Fruit fly (Drosophila melanogaster) whole organism, embryonic: ENCODE results near the gene CG1622.

Experiments used
- B-H1 ChIP-seq: fragments of 200-800 bp; sonication (Bioruptor generic); IDR thresholded peaks from 3 replicates; pipeline ENCODE4 v1.3.6; 2022; ENCODE audit warnings: missing biosample characterization, missing genetic modification characterization
- Bgb ChIP-seq: fragments of 200-800 bp; sonication (Bioruptor generic); IDR thresholded peaks from 2 replicates; pipeline ENCODE4 v1.3.6; 2022; ENCODE audit warnings: missing biosample characterization, missing genetic modification characterization; ENCODE audit not compliant: partially characterized antibody
- BtbVII ChIP-seq: fragments of 200-800 bp; sonication (Bioruptor generic); optimal IDR thresholded peaks from 3 replicates; lab custom pipeline; 2017; ENCODE audit warnings: missing biosample characterization, mild to moderate bottlenecking, missing genetic modification characterization
- Bteb2 ChIP-seq: fragments of 200-800 bp; sonication (Bioruptor generic); optimal IDR thresholded peaks from 2 replicates; lab custom pipeline; 2016; ENCODE audit warnings: missing biosample characterization, missing genetic modification characterization
- C15 ChIP-seq: fragments of 200-800 bp; sonication (Bioruptor generic); IDR thresholded peaks from 3 replicates; pipeline ENCODE4 v1.3.6; 2022; ENCODE audit warnings: missing biosample characterization, missing genetic modification characterization
- CG10979 ChIP-seq: fragments of 200-800 bp; sonication (Bioruptor generic); optimal IDR thresholded peaks from 2 replicates; lab custom pipeline; 2018; ENCODE audit warnings: missing biosample characterization, mild to moderate bottlenecking, missing genetic modification characterization, moderate library complexity
- CG12071 ChIP-seq: fragments of 200-800 bp; sonication (Bioruptor generic); optimal IDR thresholded peaks from 3 replicates; lab custom pipeline; 2018; ENCODE audit warnings: missing biosample characterization, mild to moderate bottlenecking, missing genetic modification characterization
- CG13123 ChIP-seq: fragments of 200-800 bp; sonication (Bioruptor generic); optimal IDR thresholded peaks from 2 replicates; lab custom pipeline; 2016; ENCODE audit warnings: missing biosample characterization, missing genetic modification characterization
- CG14860 ChIP-seq: fragments of 200-800 bp; sonication (Bioruptor generic); IDR thresholded peaks from 3 replicates; pipeline ENCODE4 v1.3.6; 2022; ENCODE audit warnings: missing biosample characterization, missing genetic modification characterization; ENCODE audit not compliant: partially characterized antibody
- CG15479 ChIP-seq: fragments of 200-800 bp; sonication (Bioruptor generic); optimal IDR thresholded peaks from 3 replicates; lab custom pipeline; 2019; ENCODE audit warnings: missing biosample characterization, mild to moderate bottlenecking, missing genetic modification characterization, moderate library complexity
- CG1602 ChIP-seq: fragments of 200-800 bp; sonication (Bioruptor generic); optimal IDR thresholded peaks from 3 replicates; lab custom pipeline; 2016; ENCODE audit warnings: missing biosample characterization, missing genetic modification characterization
- CG2116 ChIP-seq: fragments of 200-800 bp; sonication (Bioruptor generic); optimal IDR thresholded peaks from 3 replicates; lab custom pipeline; 2018; ENCODE audit warnings: missing biosample characterization, mild to moderate bottlenecking, missing genetic modification characterization
- CG2712 ChIP-seq: fragments of 200-800 bp; optimal IDR thresholded peaks from 3 replicates; lab custom pipeline; 2019; ENCODE audit warnings: missing biosample characterization, mild to moderate bottlenecking, missing genetic modification characterization, moderate library complexity
- CG34224 ChIP-seq: fragments of 200-800 bp; sonication (Bioruptor generic); IDR thresholded peaks from 3 replicates; pipeline ENCODE4 v1.3.6; 2022; ENCODE audit warnings: missing biosample characterization, missing genetic modification characterization; ENCODE audit not compliant: partially characterized antibody
- CG4617 ChIP-seq: fragments of 200-800 bp; sonication (Bioruptor generic); optimal IDR thresholded peaks from 3 replicates; lab custom pipeline; 2016; ENCODE audit warnings: missing biosample characterization, missing genetic modification characterization, borderline replicate concordance
- CG5953 ChIP-seq: fragments of 200-800 bp; sonication (Bioruptor generic); IDR thresholded peaks from 2 replicates; pipeline ENCODE4 v1.3.6; 2022; ENCODE audit warnings: missing biosample characterization, missing genetic modification characterization
- CG7357 ChIP-seq: fragments of 200-800 bp; sonication (Bioruptor generic); IDR thresholded peaks from 3 replicates; pipeline ENCODE4 v1.3.6; 2022; ENCODE audit warnings: missing biosample characterization, missing genetic modification characterization
- CG7745 ChIP-seq: fragments of 200-800 bp; sonication (Bioruptor generic); optimal IDR thresholded peaks from 2 replicates; lab custom pipeline; 2018; ENCODE audit warnings: missing biosample characterization, mild to moderate bottlenecking, missing genetic modification characterization, moderate library complexity
- CG8944 ChIP-seq: fragments of 200-800 bp; sonication (Bioruptor generic); optimal IDR thresholded peaks from 3 replicates; lab custom pipeline; 2016; ENCODE audit warnings: missing biosample characterization, missing genetic modification characterization
- CG9727 ChIP-seq: fragments of 200-800 bp; sonication (Bioruptor generic); optimal IDR thresholded peaks from 3 replicates; lab custom pipeline; 2017; ENCODE audit warnings: missing biosample characterization, mild to moderate bottlenecking, missing genetic modification characterization
- CHES-1-like ChIP-seq: fragments of 200-800 bp; sonication (Bioruptor generic); optimal IDR thresholded peaks from 2 replicates; lab custom pipeline; 2016; ENCODE audit warnings: missing biosample characterization, missing genetic modification characterization
- Camta ChIP-seq: fragments of 200-800 bp; sonication (Bioruptor generic); optimal IDR thresholded peaks from 2 replicates; lab custom pipeline; 2016; ENCODE audit warnings: missing biosample characterization, missing genetic modification characterization
- Dll ChIP-seq: fragments of 200-800 bp; sonication (Bioruptor generic); IDR thresholded peaks from 4 replicates; pipeline ENCODE4 v1.3.6; 2022; ENCODE audit warnings: missing biosample characterization, missing genetic modification characterization; ENCODE audit not compliant: partially characterized antibody
- H2.0 ChIP-seq: fragments of 200-800 bp; sonication (Bioruptor generic); IDR thresholded peaks from 2 replicates; pipeline ENCODE4 v1.3.6; 2022; ENCODE audit warnings: missing biosample characterization, missing genetic modification characterization
- Hmr ChIP-seq: fragments of 200-800 bp; sonication (Bioruptor generic); optimal IDR thresholded peaks from 3 replicates; lab custom pipeline; 2017; ENCODE audit warnings: mild to moderate bottlenecking, missing biosample characterization, missing genetic modification reagents, missing genetic modification characterization
- Lpt ChIP-seq: fragments of >200 bp; optimal IDR thresholded peaks from 2 replicates; lab custom pipeline; 2018; ENCODE audit warnings: missing biosample characterization, missing genetic modification characterization
- MBD-R2 ChIP-seq: fragments of 200-800 bp; sonication (Bioruptor generic); IDR thresholded peaks from 2 replicates; pipeline ENCODE4 v1.3.6; 2022; ENCODE audit warnings: missing biosample characterization, missing genetic modification characterization
- Max ChIP-seq: fragments of 200-800 bp; sonication (Bioruptor generic); optimal IDR thresholded peaks from 2 replicates; lab custom pipeline; 2016; ENCODE audit warnings: missing biosample characterization, mild to moderate bottlenecking, missing genetic modification characterization
- Nf-YC ChIP-seq: fragments of 200-800 bp; optimal IDR thresholded peaks from 3 replicates; lab custom pipeline; 2019; ENCODE audit warnings: missing biosample characterization, mild to moderate bottlenecking, missing genetic modification characterization, moderate library complexity
- Oaz ChIP-seq: fragments of 200-800 bp; sonication (Bioruptor generic); IDR thresholded peaks from 2 replicates; pipeline ENCODE4 v1.3.6; 2022; ENCODE audit warnings: missing biosample characterization, missing genetic modification characterization
- ara ChIP-seq: fragments of 200-800 bp; sonication (Bioruptor generic); IDR thresholded peaks from 2 replicates; pipeline ENCODE4 v1.3.6; 2022; ENCODE audit warnings: missing biosample characterization, missing genetic modification characterization
- ato ChIP-seq: fragments of 200-800 bp; sonication (Bioruptor generic); IDR thresholded peaks from 2 replicates; pipeline ENCODE4 v1.3.6; 2022; ENCODE audit warnings: missing biosample characterization, missing genetic modification characterization; ENCODE audit not compliant: partially characterized antibody
- bcd ChIP-seq: fragments of 200-800 bp; sonication (Bioruptor generic); optimal IDR thresholded peaks from 2 replicates; lab custom pipeline; 2017; ENCODE audit warnings: missing biosample characterization, mild to moderate bottlenecking, missing genetic modification characterization
- bsh ChIP-seq, 2 experiments: fragments of 200-800 bp; sonication (Bioruptor generic); optimal IDR thresholded peaks; 2 replicates each; lab custom pipeline; 2017 to 2018; ENCODE audit warnings: mild to moderate bottlenecking in 2 of 2, missing biosample characterization in 2 of 2, missing genetic modification characterization in 2 of 2, moderate library complexity in 1 of 2
- da ChIP-seq: fragments of 200-800 bp; sonication (Bioruptor generic); optimal IDR thresholded peaks from 2 replicates; lab custom pipeline; 2016; ENCODE audit warnings: missing biosample characterization, missing genetic modification characterization
- dimm ChIP-seq: fragments of 200-800 bp; sonication (Bioruptor generic); IDR thresholded peaks from 2 replicates; pipeline ENCODE4 v1.3.6; 2022; ENCODE audit warnings: missing biosample characterization, missing genetic modification characterization
- ems ChIP-seq: fragments of 200-800 bp; sonication (Bioruptor generic); optimal IDR thresholded peaks from 3 replicates; lab custom pipeline; 2016; ENCODE audit warnings: missing biosample characterization, missing genetic modification characterization
- fd102C ChIP-seq: fragments of 200-800 bp; sonication (Bioruptor generic); optimal IDR thresholded peaks from 2 replicates; lab custom pipeline; 2018; ENCODE audit warnings: missing biosample characterization, mild to moderate bottlenecking, missing genetic modification characterization, moderate library complexity
- gro ChIP-seq: fragments of 200-800 bp; sonication (Bioruptor generic); optimal IDR thresholded peaks from 2 replicates; lab custom pipeline; 2016; ENCODE audit warnings: missing biosample characterization, missing genetic modification characterization
- lbe ChIP-seq: fragments of 200-800 bp; sonication (Bioruptor generic); optimal IDR thresholded peaks from 2 replicates; lab custom pipeline; 2016; ENCODE audit warnings: missing biosample characterization, mild to moderate bottlenecking, missing genetic modification characterization
- lola ChIP-seq, 3 experiments: fragments of >200 bp in 2 of 3; fragments of 200-800 bp in 1 of 3; sonication (Bioruptor generic) in 1 of 3; optimal IDR thresholded peaks; 2 replicates each; lab custom pipeline; 2017 to 2019; ENCODE audit warnings: missing biosample characterization in 3 of 3, missing genetic modification characterization in 3 of 3, mild to moderate bottlenecking in 1 of 3, moderate library complexity in 1 of 3
- luna ChIP-seq: fragments of 200-800 bp; sonication (Bioruptor generic); optimal IDR thresholded peaks from 2 replicates; lab custom pipeline; 2016; ENCODE audit warnings: missing biosample characterization, missing genetic modification characterization
- nerfin-1 ChIP-seq: fragments of 200-800 bp; sonication (Bioruptor generic); optimal IDR thresholded peaks from 3 replicates; lab custom pipeline; 2019; ENCODE audit warnings: missing biosample characterization, mild to moderate bottlenecking, missing genetic modification characterization, moderate library complexity
- oc ChIP-seq: fragments of 200-800 bp; sonication (Bioruptor generic); optimal IDR thresholded peaks from 2 replicates; lab custom pipeline; 2018; ENCODE audit warnings: missing biosample characterization, mild to moderate bottlenecking, missing genetic modification characterization, moderate library complexity
- pan ChIP-seq, 4 experiments: fragments of >200 bp in 3 of 4; fragments of 200-800 bp in 1 of 4; sonication (Bioruptor generic) in 1 of 4; optimal IDR thresholded peaks in 3 of 4; IDR thresholded peaks in 1 of 4; 2 replicates each; pipeline versions ENCODE4 v1.3.6 to Lab custom; 2017 to 2022; ENCODE audit warnings: missing biosample characterization in 2 of 4, missing genetic modification characterization in 2 of 4, mixed read lengths in 1 of 4
- phol ChIP-seq: fragments of 200-800 bp; sonication (Bioruptor generic); optimal IDR thresholded peaks from 3 replicates; lab custom pipeline; 2018; ENCODE audit warnings: missing biosample characterization, mild to moderate bottlenecking, missing genetic modification characterization, moderate library complexity
- sens ChIP-seq: fragments of 200-800 bp; sonication (Bioruptor generic); peaks from one replicate; lab custom pipeline; 2016; ENCODE audit warnings: missing biosample characterization, missing genetic modification characterization
- sima ChIP-seq: fragments of 200-800 bp; sonication (Bioruptor generic); optimal IDR thresholded peaks from 2 replicates; lab custom pipeline; 2016; ENCODE audit warnings: missing biosample characterization, missing genetic modification characterization
- slp2 ChIP-seq: fragments of 200-800 bp; sonication (Bioruptor generic); optimal IDR thresholded peaks from 2 replicates; lab custom pipeline; 2016; ENCODE audit warnings: missing biosample characterization, missing genetic modification characterization
- tap ChIP-seq: fragments of 200-800 bp; optimal IDR thresholded peaks from 3 replicates; lab custom pipeline; 2019; ENCODE audit warnings: missing biosample characterization, mild to moderate bottlenecking, missing genetic modification characterization, moderate library complexity

The CG1622 gene

DNA sequence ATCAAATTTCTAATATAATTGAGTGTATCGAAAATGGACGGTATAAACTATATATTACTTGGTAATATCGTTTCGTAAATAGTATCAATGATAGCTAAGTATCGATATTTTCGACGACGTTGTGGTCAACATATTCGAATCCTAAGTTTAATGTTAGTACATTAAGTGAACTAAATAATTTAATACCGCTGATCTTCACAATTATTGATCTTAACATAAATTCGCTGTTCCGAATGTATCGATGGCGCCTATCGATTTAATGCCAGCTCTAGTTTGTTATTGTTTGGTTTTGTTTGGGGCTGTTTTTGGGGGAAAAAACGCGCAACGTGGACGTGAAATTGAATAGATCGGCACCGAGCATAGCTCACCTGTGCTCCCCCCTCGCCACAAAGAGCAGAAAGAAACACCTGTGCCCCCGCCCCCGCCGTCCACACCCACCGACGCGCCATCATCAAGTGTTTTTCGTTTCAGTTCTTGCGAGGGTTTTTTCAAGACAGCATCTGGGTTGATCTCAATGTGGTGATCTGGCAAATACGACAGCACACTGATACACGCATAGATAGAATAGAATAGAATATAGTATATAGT, 11.0 kb upstream of the CG1622 start (continued):
- TF ChIP-seq slp2 (no peak), dimm (no peak), BtbVII (GFP tag; lab: Kevin White, UChicago) (no peak), Bgb (GFP tag; lab: Robert Waterston, UW) (no peak), MBD-R2 (GFP tag; lab: Robert Waterston, UW) (peak; percentile 26; the same call in 1 of the 2 replicates), nerfin-1 (tag; lab: Kevin White, UChicago) (no peak), CG7745 (tag; lab: Kevin White, UChicago) (no peak), CG15479 (no peak), phol (tag; lab: Kevin White, UChicago) (peak; percentile 3), Nf-YC (tag; lab: Kevin White, UChicago) (peak; percentile 4), C15 (no peak), oc (no peak), ato (GFP tag; lab: Robert Waterston, UW) (no peak), CHES-1-like (GFP tag; lab: Kevin White, UChicago) (no peak), Camta (GFP tag; lab: Kevin White, UChicago) (no peak), Dll (GFP tag; lab: Robert Waterston, UW) (peak; percentile 81), CG2712 (tag; lab: Kevin White, UChicago) (no peak), CG1602 (no peak), gro (GFP tag; lab: Kevin White, UChicago) (no peak), CG34224 (GFP tag; lab: Robert Waterston, UW) (peak; percentile 75; the same call in 2 of the 3 replicates), CG13123 (GFP tag; lab: Kevin White, UChicago) (no peak), CG4617 (GFP tag; lab: Kevin White, UChicago) (no peak), CG7357 (GFP tag; lab: Robert Waterston, UW) (no peak), pan (optimal IDR thresholded peaks at IDR 0.05; lab: Kevin White, UChicago) (no peak), pan (GFP tag; optimal IDR thresholded peaks at IDR 0.05 in 1 of 2, IDR thresholded peaks at IDR 0.05 in 1 of 2) (no peak), Lpt (GFP tag; lab: Kevin White, UChicago) (no peak), da (no peak), sens (GFP tag; lab: Kevin White, UChicago) (no peak), sima (GFP tag; lab: Kevin White, UChicago) (no peak), bcd (no peak), CG12071 (GFP tag; lab: Kevin White, UChicago) (no peak), ara (GFP tag; lab: Robert Waterston, UW) (no peak), Max (GFP tag; lab: Kevin White, UChicago) (no peak), CG14860 (GFP tag; lab: Robert Waterston, UW) (peak; percentile 42; the same call in 1 of the 3 replicates), bsh (GFP tag; optimal IDR thresholded peaks at IDR 0.05; lab: Kevin White, UChicago) (no peak), CG9727 (GFP tag; lab: Kevin White, UChicago) (peak; percentile 15), fd102C (GFP tag; lab: Kevin White, UChicago) (no peak), B-H1 (no peak), Hmr (GFP tag; lab: Kevin White, UChicago) (no peak), CG10979 (tag; lab: Kevin White, UChicago) (no peak), tap (tag; lab: Kevin White, UChicago) (no peak), CG5953 (GFP tag; lab: Robert Waterston, UW) (no peak), ems (GFP tag; lab: Kevin White, UChicago) (no peak), luna (GFP tag; lab: Kevin White, UChicago) (no peak), H2.0 (GFP tag; lab: Robert Waterston, UW) (no peak), CG2116 (GFP tag; lab: Kevin White, UChicago) (peak; percentile 53), Bteb2 (GFP tag; lab: Kevin White, UChicago) (no peak), Oaz (GFP tag; lab: Robert Waterston, UW) (no peak), CG8944 (GFP tag; lab: Kevin White, UChicago) (no peak), lbe (GFP tag; lab: Kevin White, UChicago) (no peak), lola (GFP tag; optimal IDR thresholded peaks at IDR 0.05; lab: Kevin White, UChicago) (peak in 1 of 3 experiments; percentile 11)
